Worm (Caenorhabditis elegans): Measurements from ENCODE around the gene cblc-1.

- TF ChIP-seq nhr-237 (tag; optimal IDR thresholded peaks at IDR 0.05) (no peak), nhr-76 (tag; optimal IDR thresholded peaks at IDR 0.05) (no peak), egl-27 (tag; optimal IDR thresholded peaks at IDR 0.05) (no peak), nfya-1 (tag; optimal IDR thresholded peaks at IDR 0.05; ENCODE audit: insufficient read depth) (no peak), unc-62 (GFP tag; optimal IDR thresholded peaks at IDR 0.05) (no peak), hmg-11 (tag; optimal IDR thresholded peaks at IDR 0.05) (no peak), nhr-67 (tag; optimal IDR thresholded peaks at IDR 0.05) (no peak), mml-1 (tag; optimal IDR thresholded peaks at IDR 0.05) (no peak), aly-2 (tag; optimal IDR thresholded peaks at IDR 0.05) (no peak), jun-1 (tag; optimal IDR thresholded peaks at IDR 0.05) (no peak), ama-1 (optimal IDR thresholded peaks at IDR 0.05) (no peak), unc-39 (tag; optimal IDR thresholded peaks at IDR 0.05) (no peak)
Measured at ce11 chrII:4915572-4915971, 25.4 kb downstream of the cblc-1 start.

All from whole organism, L3 larva.